Fruit fly (Drosophila melanogaster): ENCODE data around the gene RabGGTb.
A peak's percentile ranks its signal among the peaks of the same experiment; 100 is the strongest.

Gene RabGGTb

dm6 chr2L:2856960-2857584 is 21.8 kb upstream of the RabGGTb start, which contains the start of gene CG2991 (continued):
- TF ChIP-seq gce (GFP tag; IDR thresholded peaks at IDR 0.05), result no peak
- TF ChIP-seq vnd (GFP tag; IDR thresholded peaks at IDR 0.05; ENCODE audit: partially characterized antibody), result peak; percentile 59; the same call in 2 of the 3 replicates
- TF ChIP-seq CG8388 (GFP tag; optimal IDR thresholded peaks at IDR 0.05), result no peak
- TF ChIP-seq CkIIα-i1 (GFP tag; IDR thresholded peaks at IDR 0.05), result no peak
- no peak for TF ChIP-seq chn (GFP tag; optimal IDR thresholded peaks at IDR 0.05)
- no peak for TF ChIP-seq CG4820 (GFP tag; optimal IDR thresholded peaks at IDR 0.05)
- no peak for TF ChIP-seq sisA (GFP tag; IDR thresholded peaks at IDR 0.05)
- TF ChIP-seq mld (GFP tag; IDR thresholded peaks at IDR 0.05; ENCODE audit: partially characterized antibody), result no peak
- no peak for TF ChIP-seq ham (GFP tag; IDR thresholded peaks at IDR 0.05)
- TF ChIP-seq nmo (GFP tag; optimal IDR thresholded peaks at IDR 0.05), result peak; percentile 56
- TF ChIP-seq lov (optimal IDR thresholded peaks at IDR 0.05), result no peak
- TF ChIP-seq lov (GFP tag; IDR thresholded peaks at IDR 0.05), result no peak
- no peak for TF ChIP-seq Hr3 (GFP tag; optimal IDR thresholded peaks at IDR 0.05)
- 0 out of 3 replicates have a peak, but pooled peaks have one; percentile 10 for TF ChIP-seq ken (GFP tag; IDR thresholded peaks at IDR 0.05)
- no peak for TF ChIP-seq CG30431 (GFP tag; optimal IDR thresholded peaks at IDR 0.05)
- TF ChIP-seq toy (GFP tag; IDR thresholded peaks at IDR 0.05), result no peak
- no peak for TF ChIP-seq CG8944 (GFP tag; optimal IDR thresholded peaks at IDR 0.05)
- no peak for TF ChIP-seq lmd (GFP tag; IDR thresholded peaks at IDR 0.05)
- peak; percentile 16 for TF ChIP-seq CG12104 (GFP tag; optimal IDR thresholded peaks at IDR 0.05)
- no peak for TF ChIP-seq jing (GFP tag; optimal IDR thresholded peaks at IDR 0.05)
- TF ChIP-seq stc (GFP tag; IDR thresholded peaks at IDR 0.05), result no peak
- no peak for TF ChIP-seq CG18764 (GFP tag; optimal IDR thresholded peaks at IDR 0.05)
- no peak for TF ChIP-seq Ada2b (GFP tag; IDR thresholded peaks at IDR 0.05)
- no peak for TF ChIP-seq jigr1 (GFP tag; IDR thresholded peaks at IDR 0.05)
- peak; percentile 45 for TF ChIP-seq phol (tag; optimal IDR thresholded peaks at IDR 0.05)
- peak; percentile 74 for TF ChIP-seq Doc3 (GFP tag; IDR thresholded peaks at IDR 0.05; ENCODE audit: partially characterized antibody)
- TF ChIP-seq CG2129 (GFP tag; IDR thresholded peaks at IDR 0.05; ENCODE audit: partially characterized antibody), result peak; percentile 38; the same call in 1 of the 2 replicates
- peak; percentile 51 for TF ChIP-seq ERR (GFP tag; optimal IDR thresholded peaks at IDR 0.05)
- TF ChIP-seq CG42726 (GFP tag; IDR thresholded peaks at IDR 0.05; ENCODE audit: partially characterized antibody), result peak; percentile 86
- TF ChIP-seq HLHmδ (GFP tag; optimal IDR thresholded peaks at IDR 0.05), result peak; percentile 17
- TF ChIP-seq Atf-2 (GFP tag; optimal IDR thresholded peaks at IDR 0.05), result no peak
- peak; percentile 81 for TF ChIP-seq CG34224 (GFP tag; IDR thresholded peaks at IDR 0.05; ENCODE audit: partially characterized antibody)
- TF ChIP-seq Nf-YA (GFP tag; IDR thresholded peaks at IDR 0.05), result no peak
- no peak for TF ChIP-seq CG11093 (GFP tag; IDR thresholded peaks at IDR 0.05)
- peak; percentile 36 for TF ChIP-seq CG7987 (GFP tag; optimal IDR thresholded peaks at IDR 0.05)
- no peak for TF ChIP-seq aop (GFP tag; IDR thresholded peaks at IDR 0.05)
- TF ChIP-seq dan (GFP tag; IDR thresholded peaks at IDR 0.05), result no peak
- TF ChIP-seq CG12299 (tag; optimal IDR thresholded peaks at IDR 0.05), result peak; percentile 61
- peak; percentile 11 for TF ChIP-seq CG13424 (tag; optimal IDR thresholded peaks at IDR 0.05)
- TF ChIP-seq CG17829 (tag; optimal IDR thresholded peaks at IDR 0.05), result peak; percentile 75
- no peak for TF ChIP-seq Usf (GFP tag; optimal IDR thresholded peaks at IDR 0.05)
- no peak for TF ChIP-seq cwo (GFP tag; optimal IDR thresholded peaks at IDR 0.05)
- peak; percentile 78 for TF ChIP-seq CG15514 (GFP tag; optimal IDR thresholded peaks at IDR 0.05)
- TF ChIP-seq Dip2 (GFP tag; IDR thresholded peaks at IDR 0.05), result no peak
- TF ChIP-seq CG31441 (GFP tag; IDR thresholded peaks at IDR 0.05), result peak; percentile 33; the same call in 1 of the 2 replicates
- no peak for TF ChIP-seq CG11456 (GFP tag; IDR thresholded peaks at IDR 0.05)
- TF ChIP-seq CG13296 (GFP tag; optimal IDR thresholded peaks at IDR 0.05), result peak; percentile 18
- TF ChIP-seq CG9797 (GFP tag; optimal IDR thresholded peaks at IDR 0.05), result peak; percentile 98
- no peak for TF ChIP-seq jumu (GFP tag; optimal IDR thresholded peaks at IDR 0.05)
- TF ChIP-seq CG2199 (GFP tag; IDR thresholded peaks at IDR 0.05), result 0 out of 3 replicates have a peak, but pooled peaks have one; percentile 40
- no peak for TF ChIP-seq Mrtf (GFP tag; IDR thresholded peaks at IDR 0.05)

Measured in whole organism, embryonic.